Fruit fly (Drosophila melanogaster): ENCODE results near the gene CG10413.

DNA sequence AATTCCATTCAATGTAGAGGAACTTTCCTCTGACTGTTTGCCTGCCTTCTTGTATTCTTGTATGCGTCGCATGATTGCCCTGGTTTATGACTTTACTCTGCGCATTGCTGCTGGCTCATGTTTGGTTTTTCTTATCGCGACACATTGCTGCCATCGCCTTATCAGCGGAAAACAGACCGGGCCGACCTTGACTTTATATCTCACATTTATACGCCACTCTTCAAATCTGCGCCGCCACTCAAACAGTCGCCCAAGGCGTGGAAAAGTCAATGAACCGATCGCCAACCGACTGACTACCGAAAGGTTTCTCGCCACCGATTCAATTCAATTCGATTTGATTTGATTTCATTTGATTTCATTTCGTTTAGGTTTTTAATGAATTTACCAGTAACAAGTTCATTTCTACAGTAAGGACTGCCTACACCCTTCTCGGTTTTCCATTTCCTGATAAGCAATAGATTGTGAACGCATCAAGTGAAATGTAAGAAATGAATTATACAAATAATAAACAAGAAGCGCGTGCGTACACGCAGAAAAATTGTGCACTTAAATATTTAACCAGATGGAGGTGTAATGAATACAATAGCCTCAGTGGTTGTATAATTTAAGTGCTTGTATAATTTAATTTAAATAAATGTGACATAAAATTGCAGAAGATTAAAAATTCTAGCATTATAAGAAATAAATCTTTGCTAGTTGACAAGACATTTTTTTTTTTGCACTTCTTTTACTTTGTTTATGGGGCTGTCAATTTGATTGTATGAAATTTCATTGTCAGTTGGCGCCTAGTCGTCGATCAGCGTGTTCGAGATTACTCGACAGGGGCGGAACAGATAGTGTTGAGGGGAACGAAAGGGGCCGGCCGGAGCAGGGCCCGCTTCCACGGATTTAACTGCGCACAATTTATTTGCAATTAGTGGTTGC lies 38.6 kb downstream of the CG10413 start:
- TF ChIP-seq Snoo (tag; optimal IDR thresholded peaks at IDR 0.05) (no peak), CG9948 (tag; optimal IDR thresholded peaks at IDR 0.05) (peak; percentile 49), Ets98B (GFP tag; IDR thresholded peaks at IDR 0.05) (no peak; the same call in 1 of the 2 replicates), rn (GFP tag; IDR thresholded peaks at IDR 0.05) (no peak), CG10348 (GFP tag; IDR thresholded peaks at IDR 0.05) (no peak), fd96Ca (GFP tag; IDR thresholded peaks at IDR 0.05) (peak; percentile 22; the same call in 1 of the 3 replicates), CG15710 (tag; optimal IDR thresholded peaks at IDR 0.05) (peak; percentile 66), Pif1B (GFP tag; optimal IDR thresholded peaks at IDR 0.05) (peak; percentile 29), CG13204 (GFP tag; optimal IDR thresholded peaks at IDR 0.05) (no peak), CG4496 (GFP tag; IDR thresholded peaks at IDR 0.05) (peak; percentile 57; the same call in 1 of the 3 replicates), CG8301 (tag; optimal IDR thresholded peaks at IDR 0.05) (peak; percentile 43), CG34367 (tag; optimal IDR thresholded peaks at IDR 0.05) (peak; percentile 44), CG17806 (tag; optimal IDR thresholded peaks at IDR 0.05) (peak; percentile 51), Pif1A (GFP tag; optimal IDR thresholded peaks at IDR 0.05) (peak; percentile 13)

Measured in whole organism, pupa.